Fruit fly (Drosophila melanogaster): ENCODE data around the gene CG5895.

The CG5895 gene

dm6 chr3L:16001164-16001679, 34.1 kb upstream of the CG5895 start (continued):
- TF ChIP-seq disco-r (GFP tag; optimal IDR thresholded peaks at IDR 0.05) (peak; percentile 35), aop (GFP tag; IDR thresholded peaks at IDR 0.05) (no peak), Hmx (GFP tag; optimal IDR thresholded peaks at IDR 0.05) (peak; percentile 67), ro (GFP tag; IDR thresholded peaks at IDR 0.05) (no peak), Oaz (GFP tag; IDR thresholded peaks at IDR 0.05) (peak; percentile 58), Oli (tag; optimal IDR thresholded peaks at IDR 0.05) (peak; percentile 81), Chrac-16 (GFP tag; optimal IDR thresholded peaks at IDR 0.05) (peak; percentile 75), HLH3B (GFP tag; IDR thresholded peaks at IDR 0.05) (0 out of 2 replicates have a peak, but pooled peaks have one; percentile 36), CG8290 (GFP tag; optimal IDR thresholded peaks at IDR 0.05) (no peak), CG8290 (tag; optimal IDR thresholded peaks at IDR 0.05) (peak in 1 of 2 experiments; percentile 71), lola (GFP tag; optimal IDR thresholded peaks at IDR 0.05) (no peak), CG33557 (GFP tag; optimal IDR thresholded peaks at IDR 0.05) (no peak), E2f2 (GFP tag; IDR thresholded peaks at IDR 0.05) (peak; percentile 57), HLH54F (GFP tag; optimal IDR thresholded peaks at IDR 0.05) (peak; percentile 86), CHES-1-like (GFP tag; optimal IDR thresholded peaks at IDR 0.05) (peak; percentile 87), CG32532 (GFP tag; IDR thresholded peaks at IDR 0.05) (peak; percentile 80; the same call in 1 of the 2 replicates), Xrp1 (GFP tag; IDR thresholded peaks at IDR 0.05) (peak; percentile 46; the same call in 1 of the 2 replicates), da (GFP tag; optimal IDR thresholded peaks at IDR 0.05) (peak; percentile 50), CG11504 (tag; optimal IDR thresholded peaks at IDR 0.05) (peak; percentile 79), trh (GFP tag; optimal IDR thresholded peaks at IDR 0.05) (no peak), mam (GFP tag; optimal IDR thresholded peaks at IDR 0.05) (peak; percentile 90), Dip3 (GFP tag; optimal IDR thresholded peaks at IDR 0.05) (peak; percentile 87), abd-A (tag; optimal IDR thresholded peaks at IDR 0.05) (peak; percentile 94), rib (GFP tag; IDR thresholded peaks at IDR 0.05) (peak; percentile 63)

DNA sequence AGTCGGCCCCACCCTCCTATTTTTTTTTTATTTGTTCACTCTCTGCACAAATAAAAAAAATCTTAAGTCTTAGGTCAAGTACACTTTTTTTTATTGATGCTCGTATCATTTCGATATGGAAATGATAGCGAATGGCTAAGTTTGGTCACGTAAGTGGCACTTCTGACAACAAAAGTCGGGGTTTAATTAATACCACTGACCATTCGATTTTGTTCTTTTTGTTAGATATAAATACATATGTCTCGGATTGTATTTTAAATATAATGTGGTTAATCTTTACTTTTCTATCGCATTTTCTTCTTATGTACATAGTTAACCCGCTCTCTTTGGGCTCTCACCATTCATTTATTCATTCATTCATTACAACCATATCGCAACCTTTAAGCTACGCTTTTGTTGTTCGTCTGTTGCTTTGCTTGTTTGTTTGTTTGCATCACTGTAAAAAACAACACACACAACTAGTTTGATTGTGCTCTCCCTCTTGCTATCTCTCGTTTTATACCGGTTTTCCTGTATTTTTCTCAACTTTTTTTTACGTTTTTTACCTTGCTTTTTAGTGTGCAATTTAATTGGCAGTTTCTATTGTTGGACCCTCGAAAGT, 33.1 kb upstream of the CG5895 start:
- TF ChIP-seq crc (GFP tag; optimal IDR thresholded peaks at IDR 0.05): peak; percentile 5
- TF ChIP-seq dmrt99B (tag; optimal IDR thresholded peaks at IDR 0.05): peak; percentile 5
- no peak for TF ChIP-seq jing (GFP tag; optimal IDR thresholded peaks at IDR 0.05)
- peak in 1 of 2 experiments; percentile 18 for TF ChIP-seq Trl (optimal IDR thresholded peaks at IDR 0.05)
- TF ChIP-seq Trl (GFP tag; optimal IDR thresholded peaks at IDR 0.05): no peak
- peak; percentile 6 for TF ChIP-seq sd (tag; optimal IDR thresholded peaks at IDR 0.05)
- peak; percentile 24 for TF ChIP-seq sqz (GFP tag; optimal IDR thresholded peaks at IDR 0.05)
- peak; percentile 8 for TF ChIP-seq CG2120 (GFP tag; optimal IDR thresholded peaks at IDR 0.05)
- 0 out of 4 replicates have a peak, but pooled peaks have one; percentile 17 for TF ChIP-seq chinmo (GFP tag; IDR thresholded peaks at IDR 0.05; ENCODE audit: partially characterized antibody)
- TF ChIP-seq row (GFP tag; IDR thresholded peaks at IDR 0.05): 0 out of 3 replicates have a peak, but pooled peaks have one; percentile 10
- 0 out of 2 replicates have a peak, but pooled peaks have one; percentile 25 for TF ChIP-seq stc (GFP tag; IDR thresholded peaks at IDR 0.05)
- TF ChIP-seq oc (tag; optimal IDR thresholded peaks at IDR 0.05): peak; percentile 28
- no peak for TF ChIP-seq CG4404 (GFP tag; IDR thresholded peaks at IDR 0.05)
- TF ChIP-seq CG30431 (GFP tag; optimal IDR thresholded peaks at IDR 0.05): no peak
- TF ChIP-seq Fer1 (GFP tag; optimal IDR thresholded peaks at IDR 0.05): no peak
- peak; percentile 77 for TF ChIP-seq sens (GFP tag)
- TF ChIP-seq repo (GFP tag; optimal IDR thresholded peaks at IDR 0.05): no peak
- peak; percentile 4 for TF ChIP-seq CG13894 (tag; optimal IDR thresholded peaks at IDR 0.05)
- no peak for TF ChIP-seq HLH3B (GFP tag; IDR thresholded peaks at IDR 0.05)
- TF ChIP-seq CG18011 (GFP tag; optimal IDR thresholded peaks at IDR 0.05): no peak
- peak; percentile 14 for TF ChIP-seq abd-A (tag; optimal IDR thresholded peaks at IDR 0.05)
- TF ChIP-seq bsh (GFP tag; optimal IDR thresholded peaks at IDR 0.05): peak in 1 of 2 experiments; percentile 78
- no peak for TF ChIP-seq sr (GFP tag; IDR thresholded peaks at IDR 0.05)
- no peak for TF ChIP-seq CG11085 (GFP tag; IDR thresholded peaks at IDR 0.05)
- peak; percentile 29; the same call in 1 of the 2 replicates for TF ChIP-seq Drgx (GFP tag; IDR thresholded peaks at IDR 0.05)
- TF ChIP-seq Sox102F (GFP tag; optimal IDR thresholded peaks at IDR 0.05): peak; percentile 1
- peak; percentile 1 for TF ChIP-seq lilli (GFP tag; optimal IDR thresholded peaks at IDR 0.05)
- TF ChIP-seq BtbVII (GFP tag; optimal IDR thresholded peaks at IDR 0.05): peak; percentile 61
- no peak for TF ChIP-seq tio (GFP tag; optimal IDR thresholded peaks at IDR 0.05)
